Fruit fly (Drosophila melanogaster): ENCODE data around the gene foi.

- TF ChIP-seq EcR (GFP tag; optimal IDR thresholded peaks at IDR 0.05) = no peak
- no peak for TF ChIP-seq psq (optimal IDR thresholded peaks at IDR 0.05)
- TF ChIP-seq CG8478 (optimal IDR thresholded peaks at IDR 0.05) = no peak
- no peak for TF ChIP-seq Dll (optimal IDR thresholded peaks at IDR 0.05)
These were observed 5.8 kb upstream of the foi start for dm6 chr3L:8519232-8519631.
